Worm (Caenorhabditis elegans): ENCODE data around the gene srz-99.

The srz-99 gene

DNA sequence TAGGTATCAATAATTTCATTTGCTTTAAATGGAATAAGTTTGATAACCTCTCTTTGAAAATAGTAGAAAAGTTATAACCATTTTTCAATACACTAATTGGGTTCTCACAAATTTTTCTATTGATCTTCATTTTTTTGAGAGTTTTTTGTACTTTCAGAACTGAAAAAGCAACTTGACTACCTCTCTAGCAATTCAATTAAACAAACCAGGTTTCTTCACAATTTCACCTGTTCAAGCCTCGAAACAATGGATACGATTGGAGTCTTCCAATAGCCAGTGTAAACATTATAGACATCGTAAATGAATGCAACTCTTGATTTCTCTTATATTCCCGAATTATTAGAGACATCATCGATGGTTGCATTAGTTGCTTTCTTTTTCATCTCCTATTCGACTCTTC, at the start of gene srz-99:
Gene srz-99 (plus strand): TSS at position 301 of the 400 bp plus-strand sequence.
- no peak for TF ChIP-seq unc-62 (GFP tag; optimal IDR thresholded peaks at IDR 0.05)

DNA sequence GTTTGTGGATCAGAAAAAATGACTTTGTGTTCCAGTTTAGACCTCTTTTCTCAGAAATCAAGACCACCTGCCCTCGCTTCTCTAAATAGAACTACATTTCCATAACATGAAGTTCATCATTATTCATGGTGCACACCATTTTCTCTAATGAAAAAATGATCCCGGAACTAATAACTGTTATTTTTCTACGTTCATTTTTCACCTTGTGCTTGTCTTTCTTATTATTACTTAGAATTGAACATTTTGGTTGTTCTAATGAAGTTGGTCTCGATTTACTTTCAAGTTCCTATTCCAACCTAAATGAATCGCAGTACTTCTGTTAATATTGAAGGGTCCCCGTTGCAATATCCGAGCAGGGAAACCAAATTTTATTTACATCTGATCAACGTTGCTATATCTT, 47.2 kb upstream of the srz-99 start, which contains the start of gene srw-36:
Gene srw-36 (plus strand): TSS at position 301 of the 400 bp plus-strand sequence.
- TF ChIP-seq unc-62 (GFP tag; optimal IDR thresholded peaks at IDR 0.05) = no peak

DNA sequence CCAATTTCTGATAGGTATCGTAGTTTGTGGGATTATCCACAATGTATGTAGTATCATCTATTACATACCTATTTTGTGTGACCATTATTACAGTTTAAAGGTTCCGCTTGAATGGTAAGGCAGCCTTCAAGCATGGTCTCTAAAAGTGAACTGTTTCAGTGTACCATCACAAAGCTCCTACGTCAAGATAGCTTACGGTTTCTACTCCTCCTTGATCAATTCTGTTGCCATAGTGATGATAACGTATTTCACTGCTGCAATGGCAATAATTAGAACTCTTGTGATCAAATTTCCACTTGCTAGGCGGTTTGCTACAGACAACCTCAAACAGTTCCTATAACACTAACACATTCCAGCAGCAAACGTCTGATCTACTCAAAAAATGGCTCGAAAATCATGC, 46.7 kb upstream of the srz-99 start:
- no peak for TF ChIP-seq unc-62 (GFP tag; optimal IDR thresholded peaks at IDR 0.05)

DNA sequence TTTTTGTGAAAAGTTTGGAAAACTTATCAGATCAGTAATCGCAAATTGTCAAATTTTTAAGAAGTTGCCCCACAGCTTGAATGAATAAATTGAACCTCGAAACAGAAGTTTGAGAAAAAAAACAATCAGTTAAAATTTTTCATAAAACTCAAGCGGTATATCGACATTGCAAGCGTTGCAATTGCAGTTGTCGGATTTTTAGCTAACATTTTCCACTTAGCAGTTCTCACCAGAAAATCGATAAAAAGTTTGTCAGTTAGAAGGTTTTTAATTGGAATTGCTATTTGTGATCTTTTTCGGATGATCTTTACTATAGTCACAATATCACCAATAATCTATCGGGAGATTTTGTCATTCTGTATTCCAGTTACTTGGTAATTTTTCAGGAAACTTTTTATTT, 44.3 kb upstream of the srz-99 start, which contains the start of gene srw-43:
Gene srw-43 (plus strand): TSS at position 301 of the 400 bp plus-strand sequence.
- no peak for TF ChIP-seq unc-62 (GFP tag; optimal IDR thresholded peaks at IDR 0.05)

DNA sequence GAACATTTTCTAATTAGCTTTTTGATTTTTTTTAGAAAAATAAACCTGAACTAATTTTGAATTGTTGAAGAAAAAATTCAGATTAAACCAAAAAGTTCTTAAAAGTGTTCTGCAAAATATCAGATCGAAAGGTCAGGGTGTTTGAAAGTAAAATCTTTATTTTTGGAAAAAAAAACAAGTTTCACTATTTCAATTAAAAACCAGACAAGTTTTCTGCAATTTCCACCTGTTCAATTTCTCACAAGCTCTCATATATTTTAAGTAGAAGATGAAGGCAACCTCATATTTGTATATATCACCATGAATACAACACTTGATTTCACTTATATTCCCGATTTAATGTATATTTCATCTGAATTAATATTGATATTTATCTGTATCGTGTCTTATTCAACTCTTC, 42.8 kb upstream of the srz-99 start, which contains the start of gene srz-102:
Gene srz-102 (plus strand): TSS at position 301 of the 400 bp plus-strand sequence.
- no peak for TF ChIP-seq unc-62 (GFP tag; optimal IDR thresholded peaks at IDR 0.05)

DNA sequence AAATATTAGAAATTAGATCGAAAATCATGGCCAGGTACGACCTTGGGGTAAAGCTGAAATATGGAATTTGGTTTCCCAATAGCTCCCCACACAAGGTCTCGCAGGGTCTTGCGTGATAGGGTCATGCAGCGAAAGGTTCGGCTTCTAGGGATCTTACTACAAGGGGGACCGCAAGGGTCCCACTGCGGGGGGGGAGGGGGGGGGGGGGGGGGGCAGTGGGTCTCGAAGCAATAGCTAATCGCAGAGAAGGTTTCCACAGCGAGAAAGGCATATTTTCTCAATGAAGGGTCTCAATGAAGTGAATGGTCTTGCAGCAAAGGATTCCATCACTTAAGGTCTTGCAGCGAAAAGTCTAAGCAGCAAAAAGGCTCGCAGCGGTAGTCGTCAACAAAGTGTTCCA, 37.1 kb upstream of the srz-99 start:
- TF ChIP-seq unc-62 (GFP tag; optimal IDR thresholded peaks at IDR 0.05) = no peak

DNA sequence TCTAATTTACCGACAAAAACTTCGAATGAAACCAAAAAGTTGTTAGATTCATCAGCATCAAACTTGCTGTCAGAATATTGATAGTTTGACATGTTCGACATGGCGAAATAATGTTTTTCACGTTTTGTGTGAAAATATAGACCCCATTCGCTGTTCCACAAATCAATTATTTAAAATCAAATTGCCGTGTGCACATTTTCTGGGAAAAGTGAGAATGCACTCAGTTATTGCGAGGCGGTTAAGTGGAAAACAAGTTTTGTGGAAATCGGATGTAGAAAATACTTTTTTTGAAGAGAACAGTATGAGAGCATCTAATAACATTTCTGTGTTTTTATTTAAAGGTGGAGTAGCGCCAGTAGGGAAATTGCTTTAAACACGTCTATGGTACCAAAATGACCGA, 36.3 kb upstream of the srz-99 start, which contains the start of gene srw-42:
Gene srw-42 (minus strand): TSS at position 101 of the 400 bp plus-strand sequence.
- TF ChIP-seq unc-62 (GFP tag; optimal IDR thresholded peaks at IDR 0.05) = no peak

DNA sequence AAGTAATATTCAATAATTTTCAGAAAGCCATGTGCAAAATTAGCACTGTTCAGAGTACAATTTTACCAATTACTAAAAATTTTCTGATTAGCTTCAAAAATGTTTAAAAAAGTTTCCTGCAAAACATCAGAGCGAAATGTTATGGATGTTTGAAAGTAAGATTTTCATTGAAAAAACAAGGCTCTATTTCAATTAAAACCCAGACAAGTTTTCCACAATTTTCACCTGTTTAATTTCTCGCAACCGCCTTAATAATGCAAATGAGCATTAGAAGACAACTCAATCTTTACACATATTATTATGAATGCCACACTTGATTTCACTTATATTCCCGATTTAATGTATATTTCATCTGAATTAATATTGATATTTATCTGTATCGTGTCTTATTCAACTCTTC, 35.5 kb upstream of the srz-99 start, which contains the start of gene srz-101:
Gene srz-101 (plus strand): TSS at position 301 of the 400 bp plus-strand sequence.
- no peak for TF ChIP-seq unc-62 (GFP tag; optimal IDR thresholded peaks at IDR 0.05)

DNA sequence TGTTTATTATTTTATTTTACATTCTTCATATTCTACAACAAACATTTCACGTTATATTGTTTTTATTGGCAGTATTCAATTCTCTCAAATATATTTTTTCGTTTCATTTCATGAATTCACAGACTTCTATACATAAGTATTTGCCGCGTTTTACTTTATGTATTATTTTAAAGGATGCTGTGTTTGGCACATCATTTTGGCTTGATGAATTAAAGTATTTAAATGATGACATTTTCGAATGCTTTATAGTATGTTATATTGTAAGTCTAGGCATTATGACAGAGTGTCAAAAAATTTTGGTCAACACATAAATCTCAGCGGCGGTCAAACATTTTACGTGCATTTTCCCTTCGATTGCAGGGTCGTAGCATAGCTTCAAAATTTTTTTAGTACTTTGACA, 34.6 kb upstream of the srz-99 start:
- no peak for TF ChIP-seq unc-62 (GFP tag; optimal IDR thresholded peaks at IDR 0.05)

DNA sequence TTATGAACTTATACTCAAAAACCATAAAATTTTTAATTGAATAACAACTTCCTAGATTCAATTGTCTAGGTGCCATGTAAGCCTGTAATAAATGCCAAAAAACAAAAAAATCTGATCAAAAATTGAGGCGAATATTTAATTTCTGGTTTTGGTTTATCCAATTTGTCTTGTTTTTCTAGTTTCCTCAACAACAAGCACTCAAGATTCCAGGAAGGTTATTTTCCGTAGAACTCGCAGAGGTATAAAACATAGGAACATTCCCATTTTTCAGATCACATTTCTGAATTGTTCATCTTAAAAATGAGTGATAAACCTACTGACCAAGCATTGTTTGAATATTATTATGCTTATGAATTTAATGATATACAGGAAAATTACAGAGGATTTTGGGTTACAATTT, 32.9 kb upstream of the srz-99 start, which contains the start of gene srw-41:
Gene srw-41 (plus strand): TSS at position 301 of the 400 bp plus-strand sequence.
- TF ChIP-seq unc-62 (GFP tag; optimal IDR thresholded peaks at IDR 0.05) = no peak

DNA sequence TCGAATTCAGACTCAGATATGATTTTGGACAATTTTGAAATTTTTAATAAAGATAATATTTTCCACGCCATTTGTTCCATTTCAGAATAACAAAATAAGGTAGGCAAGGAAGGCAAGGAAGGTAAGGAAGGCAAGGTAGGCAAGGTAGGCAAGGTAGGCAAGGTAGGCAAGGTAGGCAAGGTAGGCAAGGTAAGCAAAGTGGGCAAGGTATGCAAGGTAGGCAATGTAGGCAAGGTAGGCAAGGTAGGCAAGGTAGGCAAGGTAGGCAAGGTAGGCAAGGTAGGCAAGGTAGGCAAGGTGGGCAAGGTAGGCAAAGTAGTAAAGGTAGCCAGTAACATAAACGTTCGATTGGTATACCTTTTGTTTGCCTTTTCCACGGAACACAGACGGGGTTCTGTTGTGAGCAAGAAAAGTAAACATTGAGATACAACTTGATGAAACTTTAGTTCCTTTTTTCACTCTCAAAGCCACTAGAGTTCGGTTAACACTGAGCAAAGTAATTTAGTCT, 30.3 kb upstream of the srz-99 start, which contains the start of gene Y70C5C.1:
Gene Y70C5C.1 (plus strand): TSS at position 458 of the 508 bp plus-strand sequence.
- TF ChIP-seq unc-62 (GFP tag; optimal IDR thresholded peaks at IDR 0.05) = no peak

DNA sequence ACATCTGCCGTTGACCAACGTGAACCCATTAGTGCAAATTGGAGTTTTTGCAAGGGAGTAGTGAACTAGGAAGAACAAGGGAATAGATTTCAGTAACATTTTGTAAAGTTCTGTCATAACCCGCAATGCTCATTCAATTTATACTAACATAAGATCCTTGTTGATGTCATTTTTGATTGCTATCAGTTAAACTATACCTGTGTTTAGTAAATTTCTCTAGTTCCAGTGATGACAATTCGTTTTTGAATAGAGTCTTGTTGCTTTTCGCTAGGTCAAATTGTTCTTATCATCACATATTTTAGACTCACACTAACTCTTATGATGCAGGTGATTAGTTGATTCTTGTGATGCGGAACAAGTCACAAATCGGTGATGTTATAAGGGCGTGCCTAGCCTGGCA, 23.5 kb upstream of the srz-99 start, which contains the start of gene clec-9:
Gene clec-9 (minus strand): TSS at position 101 of the 400 bp plus-strand sequence.
- no peak for TF ChIP-seq unc-62 (GFP tag; optimal IDR thresholded peaks at IDR 0.05)

DNA sequence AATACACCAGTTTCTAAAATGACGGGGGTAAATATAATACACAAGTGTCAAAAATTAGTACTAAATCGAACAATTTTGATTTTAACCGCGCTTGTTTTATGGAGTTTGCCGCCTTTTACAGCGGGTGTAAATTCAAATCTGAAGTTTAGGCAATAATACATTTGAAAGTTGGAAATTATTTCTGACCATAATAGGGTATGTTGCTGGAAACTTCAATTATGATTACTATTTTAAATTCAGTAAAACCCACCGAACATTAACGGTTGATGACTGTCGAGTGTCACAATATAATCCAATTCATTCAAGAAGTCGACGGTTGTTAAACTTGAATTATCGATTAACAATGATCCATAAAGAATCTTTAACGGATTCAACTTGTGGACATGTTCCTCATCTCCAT, 16.3 kb upstream of the srz-99 start:
- no peak for TF ChIP-seq unc-62 (GFP tag; optimal IDR thresholded peaks at IDR 0.05)

DNA sequence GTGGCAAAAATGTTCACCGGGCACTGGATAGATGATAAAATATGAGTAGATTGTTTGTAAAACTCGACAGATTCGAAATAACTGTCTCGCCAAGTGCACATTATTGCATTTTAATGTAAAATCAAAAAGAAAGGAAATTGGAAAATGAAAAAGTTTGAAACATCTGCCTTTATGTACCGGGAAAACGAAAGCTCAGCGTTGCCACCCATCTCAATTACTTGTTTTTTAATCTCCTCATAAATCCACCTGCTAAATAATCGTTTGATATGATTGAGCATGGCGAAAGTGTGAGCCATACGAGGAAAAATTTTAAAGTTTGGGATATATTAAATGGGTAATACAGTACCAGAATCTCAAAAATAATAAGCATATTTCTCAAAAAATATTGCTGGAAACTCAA, 13.5 kb upstream of the srz-99 start, which contains the start of gene srh-137:
Gene srh-137 (minus strand): TSS at position 101 of the 400 bp plus-strand sequence.
- no peak for TF ChIP-seq unc-62 (GFP tag; optimal IDR thresholded peaks at IDR 0.05)

DNA sequence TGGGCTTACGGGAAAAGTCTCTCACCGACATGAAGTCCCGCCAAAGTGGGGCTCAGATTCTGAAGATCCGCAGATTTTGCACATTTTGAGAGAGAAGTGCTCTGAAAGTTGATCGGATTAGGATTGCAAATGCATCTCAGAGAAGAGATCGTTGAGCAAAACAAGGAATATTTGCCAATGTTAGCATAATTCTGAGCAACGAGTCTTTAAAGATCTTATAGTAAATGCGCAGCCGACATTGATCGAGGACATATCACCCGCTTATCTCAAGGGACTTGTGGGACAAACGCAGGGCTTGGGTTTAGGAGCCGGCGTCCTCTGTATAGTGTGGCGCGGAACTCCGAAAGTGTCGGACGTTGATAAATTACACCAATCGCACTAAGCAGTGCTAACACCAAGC, 6.3 kb upstream of the srz-99 start, which contains the start of gene nhr-112:
Gene nhr-112 (minus strand): TSS at position 101 of the 400 bp plus-strand sequence.
- TF ChIP-seq unc-62 (GFP tag; optimal IDR thresholded peaks at IDR 0.05) = no peak

DNA sequence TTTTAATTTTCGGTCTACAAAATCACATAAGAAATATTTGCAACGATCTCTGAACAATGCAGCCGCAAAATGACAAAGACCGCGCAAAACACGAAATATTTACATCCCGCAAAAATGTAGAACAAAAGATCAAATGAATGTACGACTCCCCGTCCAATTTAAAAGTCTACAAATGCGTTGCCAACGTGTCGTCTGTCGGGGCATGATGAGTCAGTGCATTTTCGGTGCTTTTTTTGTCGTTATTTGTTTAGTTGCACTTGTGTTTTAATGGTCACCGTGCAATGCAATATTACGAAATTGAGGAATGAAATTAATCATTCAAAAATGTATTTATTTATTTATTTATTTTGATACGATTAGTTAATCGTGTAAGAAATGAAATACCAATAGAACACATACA, 5.5 kb upstream of the srz-99 start:
- TF ChIP-seq unc-62 (GFP tag; optimal IDR thresholded peaks at IDR 0.05) = no peak

DNA sequence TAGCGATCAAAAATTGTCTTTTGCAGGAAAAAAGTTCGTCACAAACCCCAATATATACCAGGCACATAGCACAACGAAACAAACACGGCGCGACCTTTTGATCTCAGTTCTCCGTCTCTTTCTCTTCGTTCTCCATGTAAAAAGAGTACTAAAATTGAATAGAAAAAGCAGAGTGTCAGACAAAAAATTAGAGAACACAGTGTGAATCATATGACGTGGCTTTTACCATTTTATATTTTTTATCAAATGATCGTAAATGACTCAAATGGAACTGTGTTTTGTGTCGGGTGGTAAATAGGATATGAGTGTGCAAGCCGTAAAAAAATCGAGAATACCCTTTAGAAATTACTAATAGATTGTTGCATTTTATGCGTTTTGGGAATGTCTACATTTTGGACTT, 4.1 kb upstream of the srz-99 start:
- no peak for TF ChIP-seq unc-62 (GFP tag; optimal IDR thresholded peaks at IDR 0.05)

Data from whole organism, dauer.